Worm (Caenorhabditis elegans): ENCODE data around the gene T24H7.9.

The T24H7.9 gene

ce11 chrII:6244171-6244570, 8.9 kb upstream of the T24H7.9 start, which contains the start of gene tat-4:
TSS of gene tat-4 (minus strand) at chrII:6244287.
- no peak for TF ChIP-seq lin-39 (tag; optimal IDR thresholded peaks at IDR 0.05)
- peak in 1 of 2 experiments; percentile 26 for TF ChIP-seq lin-35 (GFP tag; optimal IDR thresholded peaks at IDR 0.05)

ce11 chrII:6241758-6242157, 6.5 kb upstream of the T24H7.9 start, which contains the start of gene T24H7.8:
TSS of gene T24H7.8 (plus strand) at chrII:6242058.
- TF ChIP-seq blmp-1 (tag; optimal IDR thresholded peaks at IDR 0.05): no peak
- TF ChIP-seq pax-3 (tag; optimal IDR thresholded peaks at IDR 0.05): no peak
- TF ChIP-seq unc-30 (tag; optimal IDR thresholded peaks at IDR 0.05): no peak
- TF ChIP-seq sptf-1 (tag; optimal IDR thresholded peaks at IDR 0.05): no peak
- no peak for TF ChIP-seq C16A3.4 (tag; optimal IDR thresholded peaks at IDR 0.05)
- no peak for TF ChIP-seq tbx-2 (tag; optimal IDR thresholded peaks at IDR 0.05)
- no peak for TF ChIP-seq skn-1 (tag; optimal IDR thresholded peaks at IDR 0.05)
- TF ChIP-seq lin-14 (GFP tag; optimal IDR thresholded peaks at IDR 0.05): no peak
- no peak for TF ChIP-seq snu-23 (GFP tag; optimal IDR thresholded peaks at IDR 0.05)
- no peak for TF ChIP-seq unc-86 (tag; optimal IDR thresholded peaks at IDR 0.05)
- no peak for TF ChIP-seq ceh-88 (GFP tag; IDR thresholded peaks at IDR 0.05)
- no peak for TF ChIP-seq aly-2 (tag; optimal IDR thresholded peaks at IDR 0.05)
- no peak for TF ChIP-seq C04F5.9 (tag; optimal IDR thresholded peaks at IDR 0.05)

ce11 chrII:6236093-6236945, 1.0 kb upstream of the T24H7.9 start:
- TF ChIP-seq efl-1 (optimal IDR thresholded peaks at IDR 0.05) (no peak), efl-1 (GFP tag; optimal IDR thresholded peaks at IDR 0.05 in 1 of 2) (peak in 1 of 2 experiments; percentile 47), irx-1 (tag; optimal IDR thresholded peaks at IDR 0.05) (no peak), nhr-71 (tag; optimal IDR thresholded peaks at IDR 0.05) (peak; percentile 19), elt-3 (tag; optimal IDR thresholded peaks at IDR 0.05) (peak in 1 of 6 experiments; percentile 35), unc-62 (GFP tag; optimal IDR thresholded peaks at IDR 0.05) (no peak), nhr-76 (tag; optimal IDR thresholded peaks at IDR 0.05) (no peak), nhr-85 (tag) (peak; percentile 83), snu-23 (GFP tag; optimal IDR thresholded peaks at IDR 0.05) (peak; percentile 6), hlh-4 (tag; optimal IDR thresholded peaks at IDR 0.05) (no peak), C34B4.2 (tag; optimal IDR thresholded peaks at IDR 0.05) (no peak), lin-14 (GFP tag; optimal IDR thresholded peaks at IDR 0.05) (peak; percentile 54), nhr-20 (tag; optimal IDR thresholded peaks at IDR 0.05) (peak; percentile 25), ztf-11 (tag; optimal IDR thresholded peaks at IDR 0.05) (no peak), blmp-1 (tag; optimal IDR thresholded peaks at IDR 0.05) (peak; percentile 78), lin-35 (GFP tag; optimal IDR thresholded peaks at IDR 0.05) (peak in 1 of 2 experiments; percentile 45), ces-1 (GFP tag; optimal IDR thresholded peaks at IDR 0.05) (no peak), lsy-2 (tag; optimal IDR thresholded peaks at IDR 0.05) (peak in 1 of 2 experiments; percentile 30), jun-1 (tag; optimal IDR thresholded peaks at IDR 0.05) (no peak), dpl-1 (GFP tag; optimal IDR thresholded peaks at IDR 0.05) (peak in 1 of 3 experiments; percentile 3), ceh-82 (tag; optimal IDR thresholded peaks at IDR 0.05) (no peak)

ce11 chrII:6230116-6230515, 5.2 kb downstream of the T24H7.9 start:
- TF ChIP-seq nhr-47 (tag; optimal IDR thresholded peaks at IDR 0.05) (no peak), aly-2 (tag; optimal IDR thresholded peaks at IDR 0.05) (no peak), efl-3 (GFP tag; optimal IDR thresholded peaks at IDR 0.05) (no peak), lin-14 (GFP tag; optimal IDR thresholded peaks at IDR 0.05) (peak; percentile 64)

ce11 chrII:6226995-6227394, 8.3 kb downstream of the T24H7.9 start, which contains the start of gene srsy-2:
TSS of gene srsy-2 (minus strand) at chrII:6227095.
- TF ChIP-seq dpl-1 (GFP tag; optimal IDR thresholded peaks at IDR 0.05) (no peak), jun-1 (tag; optimal IDR thresholded peaks at IDR 0.05) (no peak), nhr-84 (tag; optimal IDR thresholded peaks at IDR 0.05) (no peak), efl-3 (GFP tag; optimal IDR thresholded peaks at IDR 0.05) (no peak), xbp-1 (tag; optimal IDR thresholded peaks at IDR 0.05) (no peak), lin-14 (GFP tag; optimal IDR thresholded peaks at IDR 0.05) (peak; percentile 36), unc-86 (tag; optimal IDR thresholded peaks at IDR 0.05) (peak; percentile 15), unc-62 (GFP tag; optimal IDR thresholded peaks at IDR 0.05) (no peak), nhr-12 (tag; optimal IDR thresholded peaks at IDR 0.05) (no peak)

All from whole organism, L1 larva.